Fruit fly (Drosophila melanogaster): ENCODE data around the gene GAA1.

Gene GAA1

DNA sequence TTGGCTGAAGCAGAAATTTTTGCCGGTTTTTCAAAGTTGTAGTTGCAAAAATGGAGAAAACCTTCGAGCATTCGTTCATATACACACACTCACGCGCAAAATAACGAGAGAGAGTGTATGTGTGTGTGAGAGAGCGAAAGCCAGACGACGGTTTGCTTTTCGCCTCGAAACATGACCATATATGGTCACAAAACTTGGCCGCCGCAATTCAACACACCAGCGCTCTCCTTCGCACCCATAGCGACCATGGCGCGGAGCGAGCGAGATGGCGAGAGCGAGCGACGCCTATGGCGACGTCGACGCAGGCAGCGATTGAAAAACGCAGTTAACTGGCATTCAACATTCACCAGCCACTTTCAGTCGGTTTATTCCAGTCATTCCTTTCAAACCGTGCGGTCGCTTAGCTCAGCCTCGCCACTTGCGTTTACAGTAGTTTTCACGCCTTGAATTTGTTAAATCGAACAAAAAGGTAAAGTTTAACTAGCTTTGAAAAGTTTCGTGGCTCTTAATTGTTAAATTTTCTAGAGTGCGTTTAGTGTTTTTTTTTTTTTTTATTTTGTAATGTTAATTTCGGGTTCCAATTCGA is 28.6 kb upstream of the GAA1 start (continued):
- no peak for TF ChIP-seq exex (tag; optimal IDR thresholded peaks at IDR 0.05)
- 0 out of 3 replicates have a peak, but pooled peaks have one; percentile 34 for TF ChIP-seq CG2199 (GFP tag; IDR thresholded peaks at IDR 0.05)
- TF ChIP-seq Dfd (GFP tag; optimal IDR thresholded peaks at IDR 0.05) = no peak
- peak; percentile 39 for TF ChIP-seq CG10431 (GFP tag; optimal IDR thresholded peaks at IDR 0.05)
- TF ChIP-seq disco-r (GFP tag; optimal IDR thresholded peaks at IDR 0.05) = no peak
- TF ChIP-seq kah (GFP tag; optimal IDR thresholded peaks at IDR 0.05) = peak; percentile 24
- TF ChIP-seq Deaf1 (tag; optimal IDR thresholded peaks at IDR 0.05) = peak; percentile 59
- 0 out of 3 replicates have a peak, but pooled peaks have one; percentile 5 for TF ChIP-seq otp (GFP tag; IDR thresholded peaks at IDR 0.05)
- TF ChIP-seq sens (GFP tag) = peak; percentile 92
- no peak for TF ChIP-seq sisA (GFP tag; IDR thresholded peaks at IDR 0.05)
- peak; percentile 26 for TF ChIP-seq gcm (GFP tag; optimal IDR thresholded peaks at IDR 0.05)
- TF ChIP-seq CG10209 (GFP tag; optimal IDR thresholded peaks at IDR 0.05) = peak; percentile 33
- peak; percentile 40; the same call in 2 of the 3 replicates for TF ChIP-seq Opbp (GFP tag; IDR thresholded peaks at IDR 0.05; ENCODE audit: partially characterized antibody)
- peak; percentile 83 for TF ChIP-seq abd-A (tag; optimal IDR thresholded peaks at IDR 0.05)
- TF ChIP-seq jigr1 (GFP tag; IDR thresholded peaks at IDR 0.05) = no peak
- no peak for TF ChIP-seq nau (GFP tag; optimal IDR thresholded peaks at IDR 0.05)
- no peak for TF ChIP-seq ERR (GFP tag; optimal IDR thresholded peaks at IDR 0.05)
- peak; percentile 51 for TF ChIP-seq CG2875 (GFP tag; optimal IDR thresholded peaks at IDR 0.05)
- peak; percentile 3 to 38 for TF ChIP-seq Hr51 (GFP tag; optimal IDR thresholded peaks at IDR 0.05)
- TF ChIP-seq hkb (optimal IDR thresholded peaks at IDR 0.05) = no peak
- TF ChIP-seq hkb (GFP tag; IDR thresholded peaks at IDR 0.05) = 0 out of 2 replicates have a peak, but pooled peaks have one; percentile 27
- TF ChIP-seq TFAM (GFP tag; optimal IDR thresholded peaks at IDR 0.05) = no peak
- peak; percentile 25 for TF ChIP-seq CG7786 (GFP tag; optimal IDR thresholded peaks at IDR 0.05)
- TF ChIP-seq CG6813 (GFP tag; optimal IDR thresholded peaks at IDR 0.05) = peak; percentile 45
- TF ChIP-seq CG13287 (GFP tag; IDR thresholded peaks at IDR 0.05; ENCODE audit: partially characterized antibody) = no peak; the same call in 1 of the 2 replicates
- no peak; the same call in 1 of the 2 replicates for TF ChIP-seq Ada2b (GFP tag; IDR thresholded peaks at IDR 0.05)
- no peak for TF ChIP-seq CG11560 (tag; IDR thresholded peaks at IDR 0.05)
- no peak for TF ChIP-seq CG8388 (GFP tag; optimal IDR thresholded peaks at IDR 0.05)
- peak; percentile 19 for TF ChIP-seq CG1603 (tag; optimal IDR thresholded peaks at IDR 0.05)
- TF ChIP-seq CG8924 (tag; optimal IDR thresholded peaks at IDR 0.05) = peak; percentile 24
- no peak for TF ChIP-seq CG12071 (GFP tag; optimal IDR thresholded peaks at IDR 0.05)
- no peak for TF ChIP-seq CG16863 (GFP tag; optimal IDR thresholded peaks at IDR 0.05)
- TF ChIP-seq CG2889 (GFP tag; IDR thresholded peaks at IDR 0.05) = no peak
- TF ChIP-seq trh (GFP tag; optimal IDR thresholded peaks at IDR 0.05) = no peak
- TF ChIP-seq CG8478 (optimal IDR thresholded peaks at IDR 0.05) = peak; percentile 87
- no peak for TF ChIP-seq bab2 (GFP tag; optimal IDR thresholded peaks at IDR 0.05)
- no peak for TF ChIP-seq CG9797 (GFP tag; optimal IDR thresholded peaks at IDR 0.05)
- TF ChIP-seq zen2 (GFP tag; IDR thresholded peaks at IDR 0.05; ENCODE audit: partially characterized antibody) = no peak
- TF ChIP-seq Fer2 (tag; optimal IDR thresholded peaks at IDR 0.05) = no peak
- TF ChIP-seq E2f1 (GFP tag; IDR thresholded peaks at IDR 0.05) = no peak
- no peak for TF ChIP-seq CG17568 (GFP tag; optimal IDR thresholded peaks at IDR 0.05)
- TF ChIP-seq CG15479 (GFP tag; optimal IDR thresholded peaks at IDR 0.05) = peak; percentile 48
- TF ChIP-seq CG11695 (GFP tag; IDR thresholded peaks at IDR 0.05) = no peak; the same call in 2 of the 3 replicates
- TF ChIP-seq CG9727 (GFP tag; optimal IDR thresholded peaks at IDR 0.05) = peak; percentile 36
- peak; percentile 99 for TF ChIP-seq Adf1 (GFP tag; IDR thresholded peaks at IDR 0.05)
- no peak for TF ChIP-seq CG15696 (tag; optimal IDR thresholded peaks at IDR 0.05)
- TF ChIP-seq CG13123 (GFP tag; optimal IDR thresholded peaks at IDR 0.05) = no peak
- TF ChIP-seq sna (GFP tag; IDR thresholded peaks at IDR 0.05; ENCODE audit: partially characterized antibody) = no peak
- peak; percentile 34 for TF ChIP-seq chn (GFP tag; optimal IDR thresholded peaks at IDR 0.05)
- TF ChIP-seq ham (GFP tag; IDR thresholded peaks at IDR 0.05) = no peak

Measured in whole organism, embryonic.